Fruit fly (Drosophila melanogaster) whole organism, embryonic: ENCODE measurements around the gene c12.2.

Source experiments
- CG11247 ChIP-seq: fragments of 200-800 bp; sonication (Bioruptor generic); IDR thresholded peaks from 2 replicates; pipeline ENCODE4 v1.3.6; 2022; ENCODE audit warnings: missing biosample characterization, missing genetic modification characterization
- CG12071 ChIP-seq: fragments of 200-800 bp; sonication (Bioruptor generic); optimal IDR thresholded peaks from 3 replicates; lab custom pipeline; 2018; ENCODE audit warnings: missing biosample characterization, mild to moderate bottlenecking, missing genetic modification characterization
- CG12942 ChIP-seq: fragments of 200-800 bp; sonication (Bioruptor generic); optimal IDR thresholded peaks from 3 replicates; lab custom pipeline; 2016; ENCODE audit warnings: missing biosample characterization, missing genetic modification characterization
- CG14014 ChIP-seq: fragments of 200-800 bp; sonication (Bioruptor generic); IDR thresholded peaks from 2 replicates; pipeline ENCODE4 v1.3.6; 2022; ENCODE audit warnings: missing biosample characterization, missing genetic modification characterization
- CG15073 ChIP-seq: fragments of 200-800 bp; sonication (Bioruptor generic); optimal IDR thresholded peaks from 2 replicates; lab custom pipeline; 2016; ENCODE audit warnings: missing biosample characterization, missing genetic modification characterization
- CG15514 ChIP-seq: fragments of 200-800 bp; sonication (Bioruptor generic); optimal IDR thresholded peaks from 3 replicates; lab custom pipeline; 2017; ENCODE audit warnings: missing biosample characterization, missing genetic modification characterization, mild to moderate bottlenecking, moderate library complexity, missing genetic modification reagents
- CG15696 ChIP-seq: fragments of 200-800 bp; sonication (Bioruptor generic); optimal IDR thresholded peaks from 2 replicates; lab custom pipeline; 2019; ENCODE audit warnings: missing biosample characterization, mild to moderate bottlenecking, missing genetic modification characterization, moderate library complexity
- CG17612 ChIP-seq: fragments of 200-800 bp; sonication (Bioruptor generic); IDR thresholded peaks from 2 replicates; pipeline ENCODE4 v1.3.6; 2022; ENCODE audit warnings: missing biosample characterization, missing genetic modification characterization
- CG1832 ChIP-seq: fragments of 200-800 bp; sonication (Bioruptor generic); optimal IDR thresholded peaks from 2 replicates; lab custom pipeline; 2017; ENCODE audit warnings: missing biosample characterization, mild to moderate bottlenecking, missing genetic modification characterization, inconsistent platforms
- CG43689 ChIP-seq: fragments of 200-800 bp; sonication (Bioruptor generic); IDR thresholded peaks from 2 replicates; pipeline ENCODE4 v1.3.6; 2022; ENCODE audit warnings: missing biosample characterization, missing genetic modification characterization
- CG4617 ChIP-seq: fragments of 200-800 bp; sonication (Bioruptor generic); optimal IDR thresholded peaks from 3 replicates; lab custom pipeline; 2016; ENCODE audit warnings: missing biosample characterization, missing genetic modification characterization, borderline replicate concordance
- CG6175 ChIP-seq: fragments of 200-800 bp; sonication (Bioruptor generic); IDR thresholded peaks from 3 replicates; pipeline ENCODE4 v1.3.6; 2022; ENCODE audit warnings: missing biosample characterization, missing genetic modification characterization
- CG6272 ChIP-seq: fragments of 200-800 bp; sonication (Bioruptor generic); IDR thresholded peaks from 2 replicates; pipeline ENCODE4 v1.3.6; 2022; ENCODE audit warnings: missing biosample characterization, missing genetic modification characterization
- CG7963 ChIP-seq: fragments of 200-800 bp; sonication (Bioruptor generic); IDR thresholded peaks from 3 replicates; pipeline ENCODE4 v1.3.6; 2022; ENCODE audit warnings: missing biosample characterization, missing genetic modification characterization; ENCODE audit not compliant: partially characterized antibody
- CG9727 ChIP-seq: fragments of 200-800 bp; sonication (Bioruptor generic); optimal IDR thresholded peaks from 3 replicates; lab custom pipeline; 2017; ENCODE audit warnings: missing biosample characterization, mild to moderate bottlenecking, missing genetic modification characterization
- Chrac-16 ChIP-seq: fragments of 200-800 bp; sonication (Bioruptor generic); optimal IDR thresholded peaks from 3 replicates; lab custom pipeline; 2016; ENCODE audit warnings: missing biosample characterization, missing genetic modification characterization
- D ChIP-seq, 2 experiments: fragments of 200-800 bp in 1 of 2; fragments of >200 bp in 1 of 2; sonication (Bioruptor generic) in 1 of 2; optimal IDR thresholded peaks; 2 replicates in 1 of 2; 3 replicates in 1 of 2; lab custom pipeline; 2017; ENCODE audit warnings: mild to moderate bottlenecking in 1 of 2, missing biosample characterization in 1 of 2, missing genetic modification characterization in 1 of 2, missing genetic modification reagents in 1 of 2
- Doc2 ChIP-seq: fragments of 200-800 bp; sonication (Bioruptor generic); IDR thresholded peaks from 2 replicates; pipeline ENCODE4 v1.3.6; 2022; ENCODE audit warnings: missing biosample characterization, missing genetic modification characterization
- E2f2 ChIP-seq: fragments of 200-800 bp; sonication (Bioruptor generic); IDR thresholded peaks from 2 replicates; pipeline ENCODE4 v1.3.6; 2022; ENCODE audit warnings: missing biosample characterization, missing genetic modification characterization
- GATAe ChIP-seq: fragments of 200-800 bp; sonication (Bioruptor generic); conservative IDR thresholded peaks from 2 replicates; pipeline ENCODE4 v1.3.6; 2022; ENCODE audit warnings: missing biosample characterization, missing genetic modification characterization
- Hr78 ChIP-seq, 2 experiments: fragments of 200-800 bp in 1 of 2; fragments of >200 bp in 1 of 2; sonication (Bioruptor generic) in 1 of 2; optimal IDR thresholded peaks; 2 replicates each; lab custom pipeline; 2017 to 2019; ENCODE audit warnings: missing biosample characterization in 2 of 2, missing genetic modification characterization in 2 of 2, mild to moderate bottlenecking in 1 of 2, moderate library complexity in 1 of 2
- Lhr ChIP-seq: fragments of 200-800 bp; sonication (Bioruptor generic); optimal IDR thresholded peaks from 3 replicates; lab custom pipeline; 2017; ENCODE audit warnings: mild to moderate bottlenecking, missing biosample characterization, missing genetic modification reagents, missing genetic modification characterization
- NFAT ChIP-seq: fragments of 200-800 bp; sonication (Bioruptor generic); IDR thresholded peaks from 2 replicates; pipeline ENCODE4 v1.3.6; 2022; ENCODE audit warnings: missing biosample characterization, missing genetic modification characterization
- NfI ChIP-seq: fragments of 200-800 bp; sonication (Bioruptor generic); optimal IDR thresholded peaks from 3 replicates; lab custom pipeline; 2018; ENCODE audit warnings: missing biosample characterization, mild to moderate bottlenecking, missing genetic modification characterization, moderate library complexity
- Opbp ChIP-seq: fragments of 200-800 bp; sonication (Bioruptor generic); IDR thresholded peaks from 3 replicates; pipeline ENCODE4 v1.3.6; 2022; ENCODE audit warnings: missing biosample characterization, missing genetic modification characterization; ENCODE audit not compliant: partially characterized antibody
- Rx ChIP-seq: fragments of 200-800 bp; sonication (Bioruptor generic); IDR thresholded peaks from 2 replicates; pipeline ENCODE4 v1.3.6; 2022; ENCODE audit warnings: missing biosample characterization, missing genetic modification characterization
- Sox100B ChIP-seq: fragments of 200-800 bp; sonication (Bioruptor generic); optimal IDR thresholded peaks from 3 replicates; lab custom pipeline; 2018; ENCODE audit warnings: missing biosample characterization, mild to moderate bottlenecking, missing genetic modification characterization
- bowl ChIP-seq: fragments of 200-800 bp; sonication (Bioruptor generic); IDR thresholded peaks from 2 replicates; pipeline ENCODE4 v1.3.6; 2022; ENCODE audit warnings: missing biosample characterization, missing genetic modification characterization
- cato ChIP-seq: fragments of 200-800 bp; sonication (Bioruptor generic); optimal IDR thresholded peaks from 2 replicates; lab custom pipeline; 2016; ENCODE audit warnings: missing biosample characterization, missing genetic modification characterization, borderline replicate concordance
- chinmo ChIP-seq: fragments of 200-800 bp; sonication (Bioruptor generic); IDR thresholded peaks from 4 replicates; pipeline ENCODE4 v1.3.6; 2022; ENCODE audit warnings: missing biosample characterization, missing genetic modification characterization; ENCODE audit not compliant: partially characterized antibody
- dati ChIP-seq: fragments of 200-800 bp; sonication (Bioruptor generic); IDR thresholded peaks from 2 replicates; pipeline ENCODE4 v1.3.6; 2022; ENCODE audit warnings: missing biosample characterization, missing genetic modification characterization
- eve ChIP-seq, 2 experiments: fragments of >200 bp; optimal IDR thresholded peaks; 2 replicates each; lab custom pipeline; 2017; ENCODE audit warnings: missing biosample characterization in 2 of 2, missing genetic modification characterization in 2 of 2
- exex ChIP-seq: fragments of 200-800 bp; sonication (Bioruptor generic); optimal IDR thresholded peaks from 4 replicates; lab custom pipeline; 2018; ENCODE audit warnings: missing biosample characterization, mild to moderate bottlenecking, missing genetic modification characterization, moderate library complexity
- fru ChIP-seq: fragments of >200 bp; optimal IDR thresholded peaks from 2 replicates; lab custom pipeline; 2017
- h ChIP-seq: fragments of >200 bp; optimal IDR thresholded peaks from 2 replicates; lab custom pipeline; 2017
- her ChIP-seq: fragments of 200-800 bp; sonication (Bioruptor generic); optimal IDR thresholded peaks from 2 replicates; lab custom pipeline; 2016; ENCODE audit warnings: missing biosample characterization, missing genetic modification characterization
- kah ChIP-seq: fragments of 200-800 bp; sonication (Bioruptor generic); optimal IDR thresholded peaks from 2 replicates; lab custom pipeline; 2018; ENCODE audit warnings: missing biosample characterization, mild to moderate bottlenecking, missing genetic modification characterization
- ken ChIP-seq: fragments of 200-800 bp; sonication (Bioruptor generic); IDR thresholded peaks from 3 replicates; pipeline ENCODE4 v1.3.6; 2022; ENCODE audit warnings: missing biosample characterization, missing genetic modification characterization
- lmd ChIP-seq: fragments of 200-800 bp; sonication (Bioruptor generic); IDR thresholded peaks from 2 replicates; pipeline ENCODE4 v1.3.6; 2022; ENCODE audit warnings: missing biosample characterization, missing genetic modification characterization
- luna ChIP-seq: fragments of 200-800 bp; sonication (Bioruptor generic); optimal IDR thresholded peaks from 2 replicates; lab custom pipeline; 2016; ENCODE audit warnings: missing biosample characterization, missing genetic modification characterization
- peb ChIP-seq: fragments of 200-800 bp; sonication (Bioruptor generic); IDR thresholded peaks from 2 replicates; pipeline ENCODE4 v1.3.6; 2022; ENCODE audit warnings: missing biosample characterization, missing genetic modification characterization
- pfk ChIP-seq: fragments of 200-800 bp; sonication (Bioruptor generic); optimal IDR thresholded peaks from 2 replicates; lab custom pipeline; 2018; ENCODE audit warnings: missing biosample characterization, mild to moderate bottlenecking, missing genetic modification characterization, moderate library complexity
- pho ChIP-seq: fragments of 200-800 bp; sonication (Bioruptor generic); optimal IDR thresholded peaks from 2 replicates; lab custom pipeline; 2016; ENCODE audit warnings: missing biosample characterization, missing genetic modification characterization
- schlank ChIP-seq: fragments of 200-800 bp; sonication (Bioruptor generic); optimal IDR thresholded peaks from 2 replicates; lab custom pipeline; 2018; ENCODE audit warnings: missing biosample characterization, mild to moderate bottlenecking, missing genetic modification characterization
- sd ChIP-seq: fragments of 200-800 bp; sonication (Bioruptor generic); optimal IDR thresholded peaks from 3 replicates; lab custom pipeline; 2018; ENCODE audit warnings: missing biosample characterization, mild to moderate bottlenecking, missing genetic modification characterization, moderate library complexity
- sens ChIP-seq: fragments of 200-800 bp; sonication (Bioruptor generic); peaks from one replicate; lab custom pipeline; 2016; ENCODE audit warnings: missing biosample characterization, missing genetic modification characterization
- sob ChIP-seq: fragments of 200-800 bp; sonication (Bioruptor generic); IDR thresholded peaks from 2 replicates; pipeline ENCODE4 v1.3.6; 2022; ENCODE audit warnings: missing biosample characterization, missing genetic modification characterization
- zf30C ChIP-seq: fragments of 200-800 bp; sonication (Bioruptor generic); optimal IDR thresholded peaks from 3 replicates; lab custom pipeline; 2018; ENCODE audit warnings: missing biosample characterization, mild to moderate bottlenecking, missing genetic modification characterization

c12.2 gene

dm6 chrX:9343480-9344477, 24.6 kb downstream of the c12.2 start (continued):
- TF ChIP-seq Doc2 (0 out of 2 replicates have a peak, but pooled peaks have one; percentile 23), Chrac-16 (GFP tag; lab: Kevin White, UChicago) (peak; percentile 45), bowl (GFP tag; lab: Robert Waterston, UW) (peak; percentile 49; the same call in 1 of the 2 replicates), GATAe (GFP tag; lab: Robert Waterston, UW) (no peak), CG6175 (GFP tag; lab: Robert Waterston, UW) (peak; percentile 68; the same call in 2 of the 3 replicates), Lhr (GFP tag; lab: Kevin White, UChicago) (no peak), eve (GFP tag; optimal IDR thresholded peaks at IDR 0.05; lab: Kevin White, UChicago) (no peak), CG43689 (peak; percentile 24; the same call in 1 of the 2 replicates), CG11247 (GFP tag; lab: Robert Waterston, UW) (peak; percentile 79), CG7963 (GFP tag; lab: Robert Waterston, UW) (no peak), CG1832 (GFP tag; lab: Kevin White, UChicago) (no peak), CG12071 (GFP tag; lab: Kevin White, UChicago) (peak; percentile 73), cato (GFP tag; lab: Kevin White, UChicago) (no peak), her (GFP tag; lab: Kevin White, UChicago) (peak; percentile 74), schlank (tag; lab: Kevin White, UChicago) (peak; percentile 67), dati (no peak), chinmo (GFP tag; lab: Robert Waterston, UW) (peak; percentile 59; the same call in 2 of the 4 replicates), exex (tag; lab: Kevin White, UChicago) (no peak), Hr78 (GFP tag; optimal IDR thresholded peaks at IDR 0.05; lab: Kevin White, UChicago) (no peak), CG12942 (GFP tag; lab: Kevin White, UChicago) (peak; percentile 44), peb (GFP tag; lab: Robert Waterston, UW) (no peak), CG4617 (GFP tag; lab: Kevin White, UChicago) (no peak), kah (no peak), NfI (peak; percentile 75), pfk (GFP tag; lab: Kevin White, UChicago) (no peak), CG15514 (GFP tag; lab: Kevin White, UChicago) (peak; percentile 76), Opbp (GFP tag; lab: Robert Waterston, UW) (no peak), D (optimal IDR thresholded peaks at IDR 0.05; lab: Kevin White, UChicago) (no peak), D (GFP tag; optimal IDR thresholded peaks at IDR 0.05; lab: Kevin White, UChicago) (no peak), sd (peak; percentile 35), h (lab: Kevin White, UChicago) (no peak), CG14014 (GFP tag; lab: Robert Waterston, UW) (peak; percentile 90), NFAT (GFP tag; lab: Robert Waterston, UW) (peak; percentile 80), CG15073 (no peak), E2f2 (GFP tag; lab: Robert Waterston, UW) (peak; percentile 38), CG9727 (GFP tag; lab: Kevin White, UChicago) (peak; percentile 31), sob (GFP tag; lab: Robert Waterston, UW) (peak; percentile 41), luna (GFP tag; lab: Kevin White, UChicago) (peak; percentile 75), sens (GFP tag; lab: Kevin White, UChicago) (peak; percentile 71), CG6272 (GFP tag; lab: Robert Waterston, UW) (peak; percentile 56), fru (lab: Kevin White, UChicago) (no peak), ken (GFP tag; lab: Robert Waterston, UW) (peak; percentile 48; the same call in 1 of the 3 replicates), Rx (GFP tag; lab: Robert Waterston, UW) (0 out of 2 replicates have a peak, but pooled peaks have one; percentile 14), CG17612 (GFP tag; lab: Robert Waterston, UW) (peak; percentile 63), zf30C (GFP tag; lab: Kevin White, UChicago) (no peak), lmd (no peak), Sox100B (no peak), pho (GFP tag; lab: Kevin White, UChicago) (peak; percentile 34), CG15696 (tag; lab: Kevin White, UChicago) (no peak)
